Worm (Caenorhabditis elegans): ENCODE data around the gene C49H3.3.

ce11 chrIV:7902221-7902904, 21.8 kb upstream of the C49H3.3 start, which contains the start of gene arp-11:
- TF ChIP-seq snpc-4 (tag; optimal IDR thresholded peaks at IDR 0.05): no peak
- no peak for TF ChIP-seq elt-3 (tag; optimal IDR thresholded peaks at IDR 0.05)
- no peak for TF ChIP-seq nhr-28 (tag; optimal IDR thresholded peaks at IDR 0.05)
- no peak for TF ChIP-seq ceh-43 (GFP tag; optimal IDR thresholded peaks at IDR 0.05)
- no peak for TF ChIP-seq ztf-11 (tag; optimal IDR thresholded peaks at IDR 0.05)

Measured in whole organism, mixed stage, embryonic.